Fruit fly (Drosophila melanogaster): Measurements from ENCODE around the gene Grasp65.
A peak's percentile ranks its signal among the peaks of the same experiment; 100 is the strongest.

Gene Grasp65

dm6 chr3L:19931391-19931790, 6.6 kb downstream of the Grasp65 start, which contains the start of gene CG46462:
TSS of gene CG46462 (plus strand) at chr3L:19931691.
- TF ChIP-seq rgr (GFP tag; optimal IDR thresholded peaks at IDR 0.05), result no peak
- TF ChIP-seq pan (optimal IDR thresholded peaks at IDR 0.05), result no peak
- TF ChIP-seq Vsx2 (GFP tag; optimal IDR thresholded peaks at IDR 0.05; ENCODE audit: partially characterized antibody), result no peak
- no peak for TF ChIP-seq ey (GFP tag; optimal IDR thresholded peaks at IDR 0.05)
- TF ChIP-seq usp (GFP tag; optimal IDR thresholded peaks at IDR 0.05), result no peak
- no peak for TF ChIP-seq jim (GFP tag; optimal IDR thresholded peaks at IDR 0.05)

DNA sequence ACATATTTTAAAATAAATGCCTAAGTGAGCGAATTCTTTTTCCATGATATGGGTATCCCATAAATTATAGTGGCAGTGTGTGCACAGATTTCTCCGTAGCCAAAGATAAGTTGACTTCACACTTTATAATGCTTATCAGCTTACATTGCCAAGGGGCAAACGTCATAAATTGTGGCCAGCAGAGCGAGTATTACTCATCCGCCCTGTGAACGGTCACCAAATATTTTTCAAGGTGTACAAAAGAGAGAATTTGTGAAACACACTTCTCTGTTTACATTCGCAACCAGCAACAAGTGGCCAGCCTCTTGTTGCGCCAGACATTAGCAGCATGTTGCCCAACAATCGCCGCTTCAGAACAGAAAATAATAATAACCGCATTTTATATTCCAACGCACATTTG, 8.2 kb downstream of the Grasp65 start:
- peak; percentile 13 for TF ChIP-seq br (GFP tag; optimal IDR thresholded peaks at IDR 0.05)
- no peak for TF ChIP-seq jim (GFP tag; optimal IDR thresholded peaks at IDR 0.05)
- peak; percentile 61 for TF ChIP-seq Hnf4 (GFP tag; optimal IDR thresholded peaks at IDR 0.05)
- TF ChIP-seq Myc (optimal IDR thresholded peaks at IDR 0.05), result no peak
- peak; percentile 83 for TF ChIP-seq Hr83 (GFP tag; optimal IDR thresholded peaks at IDR 0.05; ENCODE audit: poor library complexity, severe bottlenecking)
- no peak for TF ChIP-seq tai (GFP tag; optimal IDR thresholded peaks at IDR 0.05)
- TF ChIP-seq dl (GFP tag; optimal IDR thresholded peaks at IDR 0.05; ENCODE audit: insufficient read depth in 1 of 2, partially characterized antibody in 2 of 2), result no peak
- TF ChIP-seq pan (optimal IDR thresholded peaks at IDR 0.05), result no peak
- peak; percentile 38 for TF ChIP-seq rgr (GFP tag; optimal IDR thresholded peaks at IDR 0.05)
- peak; percentile 46 for TF ChIP-seq Jra (GFP tag; optimal IDR thresholded peaks at IDR 0.05)
- TF ChIP-seq h (GFP tag; optimal IDR thresholded peaks at IDR 0.05), result peak; percentile 32
- peak; percentile 5 for TF ChIP-seq fru (GFP tag; optimal IDR thresholded peaks at IDR 0.05)
- TF ChIP-seq lola (GFP tag; optimal IDR thresholded peaks at IDR 0.05), result no peak
- TF ChIP-seq Dfd (GFP tag; optimal IDR thresholded peaks at IDR 0.05), result no peak
- TF ChIP-seq sage (GFP tag; optimal IDR thresholded peaks at IDR 0.05), result no peak
- TF ChIP-seq sv (GFP tag; optimal IDR thresholded peaks at IDR 0.05), result no peak
- no peak for TF ChIP-seq dsf (GFP tag; optimal IDR thresholded peaks at IDR 0.05; ENCODE audit: borderline replicate concordance)
- no peak for TF ChIP-seq ey (GFP tag; optimal IDR thresholded peaks at IDR 0.05)
- no peak for TF ChIP-seq Vsx2 (GFP tag; optimal IDR thresholded peaks at IDR 0.05; ENCODE audit: partially characterized antibody)
- no peak for TF ChIP-seq Mio (GFP tag; optimal IDR thresholded peaks at IDR 0.05)
- TF ChIP-seq CG32264 (GFP tag; optimal IDR thresholded peaks at IDR 0.05), result no peak
- TF ChIP-seq OdsH (GFP tag; optimal IDR thresholded peaks at IDR 0.05), result peak; percentile 51
- no peak for TF ChIP-seq CG9705 (GFP tag; optimal IDR thresholded peaks at IDR 0.05)
- no peak for TF ChIP-seq usp (GFP tag; optimal IDR thresholded peaks at IDR 0.05)
- peak in 1 of 2 experiments; percentile 28 for TF ChIP-seq foxo (GFP tag; optimal IDR thresholded peaks at IDR 0.05)
- TF ChIP-seq brk (GFP tag; optimal IDR thresholded peaks at IDR 0.05), result no peak

DNA sequence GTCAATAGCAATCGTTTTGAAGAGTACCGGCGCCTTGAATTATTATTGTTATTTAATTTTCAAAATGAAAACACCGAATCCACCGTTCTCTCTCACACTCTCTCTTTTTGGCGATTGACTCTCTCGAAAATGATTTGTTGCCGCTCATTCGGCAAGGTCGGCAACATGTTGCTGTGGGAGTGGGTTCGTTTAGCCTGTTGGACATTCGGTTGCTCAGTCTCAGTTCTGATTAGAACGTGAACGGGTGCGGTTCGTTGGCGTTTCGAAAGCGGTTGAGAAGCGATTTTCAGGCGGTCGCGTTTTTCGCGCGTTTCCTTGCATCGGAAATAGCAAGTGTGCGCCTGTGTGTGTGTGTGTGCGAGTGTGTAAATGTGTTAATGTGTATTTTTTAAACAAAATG, 14.3 kb downstream of the Grasp65 start, which contains the start of gene Ac76E:
Gene Ac76E (plus strand): TSS at position 264 of the 400 bp plus-strand sequence.
- TF ChIP-seq foxo (GFP tag; optimal IDR thresholded peaks at IDR 0.05), result no peak
- peak; percentile 0 for TF ChIP-seq h (GFP tag; optimal IDR thresholded peaks at IDR 0.05)
- TF ChIP-seq Vsx2 (GFP tag; optimal IDR thresholded peaks at IDR 0.05; ENCODE audit: partially characterized antibody), result no peak
- peak; percentile 51 for TF ChIP-seq Myc (optimal IDR thresholded peaks at IDR 0.05)
- peak; percentile 38 for TF ChIP-seq Dif (GFP tag; optimal IDR thresholded peaks at IDR 0.05; ENCODE audit: partially characterized antibody)
- peak; percentile 11 for TF ChIP-seq Hr83 (GFP tag; optimal IDR thresholded peaks at IDR 0.05; ENCODE audit: poor library complexity, severe bottlenecking)

dm6 chr3L:19940349-19940748, 15.6 kb downstream of the Grasp65 start:
- no peak for TF ChIP-seq N (GFP tag; optimal IDR thresholded peaks at IDR 0.05)
- no peak for TF ChIP-seq sv (GFP tag; optimal IDR thresholded peaks at IDR 0.05)
- no peak for TF ChIP-seq Jra (GFP tag; optimal IDR thresholded peaks at IDR 0.05)
- TF ChIP-seq brk (GFP tag; optimal IDR thresholded peaks at IDR 0.05), result no peak
- TF ChIP-seq HLH106 (tag; optimal IDR thresholded peaks at IDR 0.05), result no peak
- no peak for TF ChIP-seq Myc (optimal IDR thresholded peaks at IDR 0.05)
- no peak for TF ChIP-seq Abd-B (GFP tag; optimal IDR thresholded peaks at IDR 0.05)
- TF ChIP-seq psq (GFP tag; optimal IDR thresholded peaks at IDR 0.05), result no peak
- no peak for TF ChIP-seq tai (GFP tag; optimal IDR thresholded peaks at IDR 0.05)
- TF ChIP-seq ey (GFP tag; optimal IDR thresholded peaks at IDR 0.05), result no peak
- TF ChIP-seq h (GFP tag; optimal IDR thresholded peaks at IDR 0.05), result no peak
- no peak for TF ChIP-seq Vsx2 (GFP tag; optimal IDR thresholded peaks at IDR 0.05; ENCODE audit: partially characterized antibody)
- TF ChIP-seq dl (GFP tag; optimal IDR thresholded peaks at IDR 0.05; ENCODE audit: insufficient read depth in 1 of 2, partially characterized antibody in 2 of 2), result no peak
- no peak for TF ChIP-seq dmrt93B (GFP tag; optimal IDR thresholded peaks at IDR 0.05)
- TF ChIP-seq CG9705 (GFP tag; optimal IDR thresholded peaks at IDR 0.05), result no peak
- TF ChIP-seq sage (GFP tag; optimal IDR thresholded peaks at IDR 0.05), result no peak
- TF ChIP-seq Rel (GFP tag; optimal IDR thresholded peaks at IDR 0.05), result no peak
- no peak for TF ChIP-seq Rel (tag; optimal IDR thresholded peaks at IDR 0.05)
- no peak for TF ChIP-seq OdsH (GFP tag; optimal IDR thresholded peaks at IDR 0.05)

Measured in whole organism, wandering third instar larva.